Worm (Caenorhabditis elegans) whole organism, L3 larva: ENCODE measurements around the gene ncx-7.

Experiments
- ceh-16 ChIP-seq: sonication (generic microtip); optimal IDR thresholded peaks from 2 replicates; lab custom pipeline; 2017; ENCODE audit warnings: missing biosample characterization, missing genetic modification characterization
- daf-12 ChIP-seq: fragments of 150-350 bp; optimal IDR thresholded peaks from 2 replicates; lab custom pipeline; 2014; ENCODE audit warnings: missing biosample characterization, missing genetic modification reagents, missing genetic modification characterization
- elt-2 ChIP-seq: sonication (generic microtip); optimal IDR thresholded peaks from 2 replicates; lab custom pipeline; 2016; ENCODE audit warnings: missing genetic modification reagents, mild to moderate bottlenecking, missing genetic modification characterization, missing compliant biosample characterization
- lin-39 ChIP-seq: fragments of 150-350 bp; optimal IDR thresholded peaks from 2 replicates; lab custom pipeline; 2018; ENCODE audit warnings: missing biosample characterization, missing genetic modification reagents, missing genetic modification characterization
- mml-1 ChIP-seq: fragments of 150-350 bp; sonication (generic microtip); optimal IDR thresholded peaks from 3 replicates; lab custom pipeline; 2014; ENCODE audit warnings: missing biosample characterization, missing genetic modification characterization
- sea-2 ChIP-seq: fragments of 150-350 bp; sonication (generic microtip); optimal IDR thresholded peaks from 4 replicates; lab custom pipeline; 2014; ENCODE audit warnings: missing biosample characterization, missing genetic modification reagents, missing genetic modification characterization
- skn-1 ChIP-seq: fragments of 150-350 bp; optimal IDR thresholded peaks from 2 replicates; lab custom pipeline; 2014; ENCODE audit warnings: missing biosample characterization, missing genetic modification characterization
- snpc-4 ChIP-seq: fragments of 150-350 bp; optimal IDR thresholded peaks from 2 replicates; lab custom pipeline; 2014; ENCODE audit warnings: missing biosample characterization, missing genetic modification characterization
- unc-62 ChIP-seq: fragments of 150-350 bp; sonication (generic microtip); optimal IDR thresholded peaks from 4 replicates; lab custom pipeline; 2014; ENCODE audit warnings: missing biosample characterization, missing genetic modification reagents, missing genetic modification characterization
- zag-1 ChIP-seq: fragments of 150-350 bp; optimal IDR thresholded peaks from 2 replicates; lab custom pipeline; 2014; ENCODE audit warnings: missing biosample characterization, missing genetic modification characterization
- ztf-11 ChIP-seq: fragments of 150-350 bp; optimal IDR thresholded peaks from 2 replicates; lab custom pipeline; 2014; ENCODE audit warnings: missing biosample characterization, missing genetic modification characterization

DNA sequence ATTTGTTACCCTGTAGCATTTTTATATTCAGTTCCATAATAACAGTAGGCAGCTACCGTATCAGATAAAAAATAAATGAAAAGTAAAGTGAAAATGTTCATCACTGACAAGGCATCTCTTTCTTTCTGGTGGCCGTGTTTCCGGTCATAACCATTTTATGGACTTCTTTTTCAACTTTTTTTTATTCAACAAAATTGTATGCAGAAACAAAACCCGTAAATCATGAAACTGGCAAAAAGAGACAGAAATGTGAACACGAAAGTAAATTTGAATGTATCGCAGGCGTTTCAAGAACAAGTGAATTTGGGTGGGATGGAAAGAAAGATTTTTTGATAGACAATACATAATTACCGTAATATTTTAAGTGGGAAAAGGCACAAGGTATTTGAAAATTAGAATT, 5.0 kb upstream of the ncx-7 start, which contains the start of gene clec-162:
- TF ChIP-seq zag-1 (tag; lab: Kevin White, UChicago) (no peak), snpc-4 (no peak), sea-2 (GFP tag; lab: Kevin White, UChicago) (no peak), skn-1 (tag; lab: Kevin White, UChicago) (no peak), unc-62 (GFP tag; lab: Kevin White, UChicago) (no peak), ztf-11 (tag; lab: Kevin White, UChicago) (no peak), ceh-16 (tag; lab: Kevin White, UChicago) (no peak), mml-1 (tag; lab: Kevin White, UChicago) (no peak), elt-2 (tag; lab: Kevin White, UChicago) (no peak), daf-12 (tag; lab: Kevin White, UChicago) (no peak), lin-39 (no peak)
